Fruit fly (Drosophila melanogaster) S2 (cell line): ENCODE results near the gene CG42759.

Experiments used
- CG8478 ChIP-seq: fragments of >200 bp; optimal IDR thresholded peaks from 2 replicates; lab custom pipeline; 2018
- CTCF ChIP-seq, 2 experiments: fragments of >200 bp; optimal IDR thresholded peaks; 2 replicates each; lab custom pipeline; 2018

dm6 chr3R:10115797-10116196 lies 27.1 kb upstream of the CG42759 start:
- no peak for TF ChIP-seq CTCF (optimal IDR thresholded peaks at IDR 0.05; lab: Kevin White, UChicago)
- TF ChIP-seq CG8478: no peak
